Worm (Caenorhabditis elegans): ENCODE data around the gene F52H2.1.

DNA sequence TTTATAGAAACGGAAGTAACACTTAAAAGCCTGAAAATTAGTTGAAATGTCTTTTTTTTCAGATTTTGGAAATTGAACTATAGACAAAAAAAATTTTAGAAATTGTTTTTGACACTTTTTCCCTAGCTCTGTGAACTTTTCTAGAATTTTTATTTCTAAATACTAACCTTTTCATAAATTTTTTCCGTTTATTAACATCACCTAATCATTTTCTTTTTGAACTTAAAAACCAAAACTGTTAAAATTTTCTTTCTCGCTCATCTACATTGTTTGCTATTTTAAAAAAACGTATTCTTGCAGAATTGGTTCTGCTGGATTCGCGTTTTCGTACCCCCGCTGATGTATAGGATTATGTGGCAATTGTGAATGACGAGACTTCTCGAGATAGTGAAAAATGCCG, 20.8 kb downstream of the F52H2.1 start, which contains the start of the genes nhr-40 and T03G6.7:
- no peak for TF ChIP-seq snpc-1.3 (tag; optimal IDR thresholded peaks at IDR 0.05; ENCODE audit: insufficient read depth)
- TF ChIP-seq madf-3 (GFP tag; IDR thresholded peaks at IDR 0.05), result no peak
- no peak for TF ChIP-seq pha-4 (tag; optimal IDR thresholded peaks at IDR 0.05)
- no peak for TF ChIP-seq unc-62 (GFP tag; optimal IDR thresholded peaks at IDR 0.05)
- no peak for TF ChIP-seq F55B11.4 (tag; optimal IDR thresholded peaks at IDR 0.05; ENCODE audit: borderline replicate concordance, insufficient read depth)
- TF ChIP-seq rec-8 (tag; optimal IDR thresholded peaks at IDR 0.05), result no peak
- no peak for TF ChIP-seq attf-6 (GFP tag; IDR thresholded peaks at IDR 0.05)
- TF ChIP-seq him-1 (tag; optimal IDR thresholded peaks at IDR 0.05), result no peak
- no peak for TF ChIP-seq F39B2.1 (GFP tag; IDR thresholded peaks at IDR 0.05)
- TF ChIP-seq nfya-1 (tag; optimal IDR thresholded peaks at IDR 0.05; ENCODE audit: borderline replicate concordance, insufficient read depth), result no peak
- no peak for TF ChIP-seq snpc-4 (GFP tag; optimal IDR thresholded peaks at IDR 0.05)
- TF ChIP-seq snpc-4 (tag; optimal IDR thresholded peaks at IDR 0.05), result no peak
